Fruit fly (Drosophila melanogaster): ENCODE measurements around the gene CG31156.

CG31156 gene

dm6 chr3R:22638604-22639238, 25.3 kb upstream of the CG31156 start:
- no peak for TF ChIP-seq CG13424 (tag; optimal IDR thresholded peaks at IDR 0.05)
- TF ChIP-seq Ets65A (GFP tag): peak; percentile 80
- no peak for TF ChIP-seq CG42726 (GFP tag; IDR thresholded peaks at IDR 0.05; ENCODE audit: partially characterized antibody)
- TF ChIP-seq Bdp1 (GFP tag; optimal IDR thresholded peaks at IDR 0.05): no peak
- no peak for TF ChIP-seq HLHmδ (GFP tag; optimal IDR thresholded peaks at IDR 0.05)
- TF ChIP-seq CG4360 (GFP tag; IDR thresholded peaks at IDR 0.05): 0 out of 2 replicates have a peak, but pooled peaks have one; percentile 6
- no peak for TF ChIP-seq CG12942 (GFP tag; optimal IDR thresholded peaks at IDR 0.05)
- TF ChIP-seq CG8359 (GFP tag; optimal IDR thresholded peaks at IDR 0.05; ENCODE audit: borderline replicate concordance): peak; percentile 34
- TF ChIP-seq vvl (GFP tag; IDR thresholded peaks at IDR 0.05): no peak
- no peak for TF ChIP-seq CG2875 (GFP tag; optimal IDR thresholded peaks at IDR 0.05)
- TF ChIP-seq HLH54F (GFP tag; optimal IDR thresholded peaks at IDR 0.05): no peak
- TF ChIP-seq pnt (GFP tag; optimal IDR thresholded peaks at IDR 0.05): no peak
- TF ChIP-seq Fer2 (tag; optimal IDR thresholded peaks at IDR 0.05): no peak
- no peak for TF ChIP-seq luna (GFP tag; optimal IDR thresholded peaks at IDR 0.05)
- TF ChIP-seq CG2678 (tag; optimal IDR thresholded peaks at IDR 0.05): no peak
- no peak for TF ChIP-seq CG2129 (GFP tag; IDR thresholded peaks at IDR 0.05; ENCODE audit: partially characterized antibody)
- TF ChIP-seq CG12071 (GFP tag; optimal IDR thresholded peaks at IDR 0.05): no peak
- TF ChIP-seq sd (tag; optimal IDR thresholded peaks at IDR 0.05): peak; percentile 90
- TF ChIP-seq Opbp (GFP tag; IDR thresholded peaks at IDR 0.05; ENCODE audit: partially characterized antibody): 0 out of 3 replicates have a peak, but pooled peaks have one; percentile 33
- no peak for TF ChIP-seq Sox102F (GFP tag; optimal IDR thresholded peaks at IDR 0.05)
- TF ChIP-seq CTCF (GFP tag; optimal IDR thresholded peaks at IDR 0.05): no peak
- no peak for TF ChIP-seq sob (GFP tag; IDR thresholded peaks at IDR 0.05)
- no peak for TF ChIP-seq ac (GFP tag; optimal IDR thresholded peaks at IDR 0.05)
- TF ChIP-seq CG6813 (GFP tag; optimal IDR thresholded peaks at IDR 0.05): no peak
- no peak for TF ChIP-seq Ada2b (GFP tag; IDR thresholded peaks at IDR 0.05)
- no peak for TF ChIP-seq pho (GFP tag; optimal IDR thresholded peaks at IDR 0.05)
- peak; percentile 82 for TF ChIP-seq cg (GFP tag; optimal IDR thresholded peaks at IDR 0.05)
- TF ChIP-seq CG18619 (GFP tag; optimal IDR thresholded peaks at IDR 0.05): no peak
- TF ChIP-seq zfh1 (GFP tag; IDR thresholded peaks at IDR 0.05): 0 out of 3 replicates have a peak, but pooled peaks have one; percentile 10
- TF ChIP-seq HLH4C (GFP tag; IDR thresholded peaks at IDR 0.05; ENCODE audit: partially characterized antibody): no peak
- TF ChIP-seq CG17912 (GFP tag; optimal IDR thresholded peaks at IDR 0.05): no peak
- no peak for TF ChIP-seq Dad (GFP tag; optimal IDR thresholded peaks at IDR 0.05)
- TF ChIP-seq Med (GFP tag): peak; percentile 62
- TF ChIP-seq sug (tag; optimal IDR thresholded peaks at IDR 0.05): no peak
- no peak for TF ChIP-seq CG12104 (GFP tag; optimal IDR thresholded peaks at IDR 0.05)
- TF ChIP-seq jigr1 (GFP tag; IDR thresholded peaks at IDR 0.05): 0 out of 3 replicates have a peak, but pooled peaks have one; percentile 26
- TF ChIP-seq prd (optimal IDR thresholded peaks at IDR 0.05): no peak
- TF ChIP-seq prd (GFP tag; IDR thresholded peaks at IDR 0.05): no peak
- TF ChIP-seq CG14050 (GFP tag; IDR thresholded peaks at IDR 0.05): no peak
- no peak for TF ChIP-seq Rx (GFP tag; IDR thresholded peaks at IDR 0.05)
- TF ChIP-seq CG1832 (GFP tag; optimal IDR thresholded peaks at IDR 0.05): peak; percentile 59
- no peak for TF ChIP-seq shn (GFP tag; optimal IDR thresholded peaks at IDR 0.05)
- peak; percentile 78 for TF ChIP-seq MESR4 (GFP tag; optimal IDR thresholded peaks at IDR 0.05)
- TF ChIP-seq CG32767 (GFP tag; IDR thresholded peaks at IDR 0.05): peak; percentile 37; the same call in 1 of the 2 replicates
- no peak for TF ChIP-seq ftz-f1 (GFP tag; optimal IDR thresholded peaks at IDR 0.05)
- TF ChIP-seq CG9727 (GFP tag; optimal IDR thresholded peaks at IDR 0.05): no peak
- TF ChIP-seq CG18599 (GFP tag; optimal IDR thresholded peaks at IDR 0.05): no peak
